Worm (Caenorhabditis elegans) whole organism, L4 larva: Measurements from ENCODE around the gene D1046.2.
A peak's percentile ranks its signal among the peaks of the same experiment; 100 is the strongest.

Source experiments
- F10B5.3 ChIP-seq: sonication (generic microtip); optimal IDR thresholded peaks from 2 replicates; lab custom pipeline; 2016; ENCODE audit warnings: mild to moderate bottlenecking, missing genetic modification characterization, missing compliant biosample characterization
- F44E2.7 ChIP-seq: fragments of 200-800 bp; sonication (Bioruptor generic); IDR thresholded peaks from 2 replicates; pipeline ENCODE4 v2.1.2; 2022; ENCODE audit warnings: missing genetic modification characterization, missing compliant biosample characterization
- R02D3.7 ChIP-seq: fragments of 150-350 bp; sonication (generic microtip); optimal IDR thresholded peaks from 3 replicates; lab custom pipeline; 2014; ENCODE audit warnings: missing biosample characterization, missing genetic modification characterization
- T20F7.1 ChIP-seq: fragments of 200-800 bp; sonication (Bioruptor generic); optimal IDR thresholded peaks from 2 replicates; lab custom pipeline; 2018; ENCODE audit warnings: mild to moderate bottlenecking, missing genetic modification characterization, missing compliant biosample characterization
- T26A8.4 ChIP-seq: fragments of 200-800 bp; sonication (Bioruptor generic); IDR thresholded peaks from 2 replicates; pipeline ENCODE4 v1.3.6; 2022; ENCODE audit warnings: missing genetic modification characterization, missing compliant biosample characterization
- Y105C5A.15 ChIP-seq: fragments of 200-800 bp; sonication (Bioruptor generic); IDR thresholded peaks from 2 replicates; pipeline ENCODE4 v1.3.6; 2022; ENCODE audit warnings: missing genetic modification characterization, missing compliant biosample characterization
- Y75B8A.6 ChIP-seq: fragments of 200-800 bp; sonication (Bioruptor generic); IDR thresholded peaks from 2 replicates; pipeline ENCODE4 v1.3.6; 2022; ENCODE audit warnings: missing genetic modification reagents, missing genetic modification characterization, missing compliant biosample characterization
- aha-1 ChIP-seq: fragments of 150-350 bp; peaks from one replicate; lab custom pipeline; 2014; ENCODE audit warnings: missing biosample characterization, missing genetic modification characterization
- aly-2 ChIP-seq: sonication (generic microtip); optimal IDR thresholded peaks from 2 replicates; lab custom pipeline; 2018; ENCODE audit warnings: missing biosample characterization, missing genetic modification characterization
- ama-1 ChIP-seq: fragments of 150-350 bp; optimal IDR thresholded peaks from 2 replicates; lab custom pipeline; 2014; ENCODE audit warnings: inconsistent platforms, mixed read lengths
- arid-1 ChIP-seq: fragments of 200-800 bp; sonication (Bioruptor generic); conservative IDR thresholded peaks from 2 replicates; pipeline ENCODE4 v1.3.6; 2022; ENCODE audit warnings: missing genetic modification reagents, missing genetic modification characterization, missing compliant biosample characterization
- ceh-20 ChIP-seq: fragments of 200-800 bp; sonication (Bioruptor generic); IDR thresholded peaks from 2 replicates; pipeline ENCODE4 v1.3.6; 2022; ENCODE audit warnings: missing genetic modification reagents, missing genetic modification characterization, missing compliant biosample characterization
- ceh-44 ChIP-seq: fragments of 200-800 bp; sonication (Bioruptor generic); IDR thresholded peaks from 2 replicates; pipeline ENCODE4 v1.3.6; 2022; ENCODE audit warnings: missing genetic modification reagents, missing genetic modification characterization, missing compliant biosample characterization
- cey-2 ChIP-seq: sonication (generic microtip); optimal IDR thresholded peaks from 3 replicates; lab custom pipeline; 2017; ENCODE audit warnings: missing genetic modification characterization, mild to moderate bottlenecking, missing compliant biosample characterization, antibody characterized with exemption, borderline replicate concordance; ENCODE audit not compliant: insufficient read depth
- ctbp-1 ChIP-seq: fragments of 200-800 bp; sonication (Bioruptor generic); IDR thresholded peaks from 2 replicates; pipeline ENCODE4 v1.3.6; 2022; ENCODE audit warnings: missing genetic modification reagents, missing genetic modification characterization, missing compliant biosample characterization
- daf-12 ChIP-seq: fragments of 150-350 bp; optimal IDR thresholded peaks from 2 replicates; lab custom pipeline; 2014; ENCODE audit warnings: missing biosample characterization, missing genetic modification reagents, missing genetic modification characterization
- dpl-1 ChIP-seq: fragments of 150-350 bp; optimal IDR thresholded peaks from 2 replicates; lab custom pipeline; 2014; ENCODE audit warnings: missing biosample characterization, missing genetic modification reagents, missing genetic modification characterization
- dve-1 ChIP-seq: sonication (generic microtip); optimal IDR thresholded peaks from 2 replicates; lab custom pipeline; 2017; ENCODE audit warnings: antibody characterized with exemption, mild to moderate bottlenecking, missing genetic modification characterization, missing compliant biosample characterization; ENCODE audit not compliant: insufficient read depth
- fkh-10 ChIP-seq: fragments of 150-350 bp; optimal IDR thresholded peaks from 2 replicates; lab custom pipeline; 2014; ENCODE audit warnings: missing biosample characterization, missing genetic modification reagents, missing genetic modification characterization
- gei-8 ChIP-seq: fragments of 200-800 bp; sonication (Bioruptor generic); optimal IDR thresholded peaks from 2 replicates; lab custom pipeline; 2018; ENCODE audit warnings: mild to moderate bottlenecking, missing genetic modification characterization, missing compliant biosample characterization
- hif-1 ChIP-seq, 2 experiments: sonication (generic microtip); optimal IDR thresholded peaks; 2 replicates each; lab custom pipeline; 2016 to 2017; ENCODE audit warnings: missing compliant biosample characterization in 2 of 2, missing genetic modification characterization in 2 of 2, missing genetic modification reagents in 2 of 2, missing genotype in 2 of 2, mild to moderate bottlenecking in 1 of 2
- hlh-30 ChIP-seq: sonication (generic microtip); optimal IDR thresholded peaks from 2 replicates; lab custom pipeline; 2017; ENCODE audit warnings: antibody characterized with exemption, mild to moderate bottlenecking, missing genetic modification characterization, missing compliant biosample characterization; ENCODE audit not compliant: insufficient read depth
- lim-7 ChIP-seq: fragments of 200-800 bp; sonication (Bioruptor generic); IDR thresholded peaks from 2 replicates; pipeline ENCODE4 v1.3.6; 2022; ENCODE audit warnings: missing genetic modification characterization, missing compliant biosample characterization
- lin-15B ChIP-seq: fragments of 150-350 bp; sonication (generic microtip); optimal IDR thresholded peaks from 3 replicates; lab custom pipeline; 2014; ENCODE audit warnings: missing biosample characterization, missing genetic modification characterization
- lin-29 ChIP-seq: fragments of 200-800 bp; sonication (Bioruptor generic); IDR thresholded peaks from 2 replicates; pipeline ENCODE4 v1.3.6; 2022; ENCODE audit warnings: missing genetic modification reagents, missing genetic modification characterization, missing compliant biosample characterization
- lir-3 ChIP-seq: sonication (generic microtip); optimal IDR thresholded peaks from 2 replicates; lab custom pipeline; 2016; ENCODE audit warnings: mild to moderate bottlenecking, missing genetic modification characterization, missing compliant biosample characterization
- lsy-2 ChIP-seq, 2 experiments: fragments of 150-350 bp in 1 of 2; sonication (generic microtip) in 1 of 2; optimal IDR thresholded peaks; 2 replicates each; lab custom pipeline; 2014 to 2017; ENCODE audit warnings: missing biosample characterization in 2 of 2, missing genetic modification characterization in 2 of 2
- madf-9 ChIP-seq: fragments of 200-800 bp; sonication (Bioruptor generic); conservative IDR thresholded peaks from 2 replicates; pipeline ENCODE4 v1.3.6; 2022; ENCODE audit warnings: missing genetic modification reagents, missing genetic modification characterization, missing compliant biosample characterization
- mdt-29 ChIP-seq: fragments of 200-800 bp; sonication (Bioruptor generic); IDR thresholded peaks from 2 replicates; pipeline ENCODE4 v1.3.6; 2022; ENCODE audit warnings: missing genetic modification reagents, missing genetic modification characterization, missing compliant biosample characterization
- mxl-2 ChIP-seq: fragments of 200-800 bp; sonication (Bioruptor generic); conservative IDR thresholded peaks from 2 replicates; pipeline ENCODE4 v1.3.6; 2022; ENCODE audit warnings: missing genetic modification reagents, missing genetic modification characterization, missing compliant biosample characterization
- nhr-10 ChIP-seq: fragments of 150-350 bp; optimal IDR thresholded peaks from 2 replicates; lab custom pipeline; 2014; ENCODE audit warnings: missing biosample characterization, missing genetic modification characterization
- nhr-11 ChIP-seq: fragments of 150-350 bp; optimal IDR thresholded peaks from 2 replicates; lab custom pipeline; 2014; ENCODE audit warnings: missing biosample characterization, missing genetic modification characterization
- nhr-42 ChIP-seq: fragments of 200-800 bp; sonication (Bioruptor generic); IDR thresholded peaks from 2 replicates; pipeline ENCODE4 v1.3.6; 2022; ENCODE audit warnings: missing genetic modification characterization, missing compliant biosample characterization
- nhr-48 ChIP-seq: sonication (generic microtip); optimal IDR thresholded peaks from 2 replicates; lab custom pipeline; 2016; ENCODE audit warnings: mild to moderate bottlenecking, missing genetic modification characterization, missing compliant biosample characterization
- nhr-6 ChIP-seq: fragments of 150-350 bp; optimal IDR thresholded peaks from 2 replicates; lab custom pipeline; 2014; ENCODE audit warnings: missing biosample characterization, missing genetic modification characterization
- php-3 ChIP-seq: fragments of 200-800 bp; sonication (Bioruptor generic); IDR thresholded peaks from 2 replicates; pipeline ENCODE4 v1.3.6; 2022; ENCODE audit warnings: missing genetic modification reagents, missing genetic modification characterization, missing compliant biosample characterization
- pqm-1 ChIP-seq: sonication (generic microtip); optimal IDR thresholded peaks from 2 replicates; lab custom pipeline; 2017; ENCODE audit warnings: missing biosample characterization, missing genetic modification characterization
- snpc-4 ChIP-seq: fragments of 150-350 bp; optimal IDR thresholded peaks from 2 replicates; lab custom pipeline; 2014; ENCODE audit warnings: missing biosample characterization, missing genetic modification characterization
- unc-130 ChIP-seq: sonication (generic microtip); optimal IDR thresholded peaks from 2 replicates; lab custom pipeline; 2016; ENCODE audit warnings: missing genetic modification reagents, missing genetic modification characterization, missing compliant biosample characterization
- zfp-2 ChIP-seq: sonication (generic microtip); optimal IDR thresholded peaks from 2 replicates; lab custom pipeline; 2016; ENCODE audit warnings: mild to moderate bottlenecking, missing genetic modification characterization, missing compliant biosample characterization
- ztf-7 ChIP-seq: fragments of 150-350 bp; optimal IDR thresholded peaks from 2 replicates; lab custom pipeline; 2014; ENCODE audit warnings: missing biosample characterization, missing genetic modification characterization

The D1046.2 gene

DNA sequence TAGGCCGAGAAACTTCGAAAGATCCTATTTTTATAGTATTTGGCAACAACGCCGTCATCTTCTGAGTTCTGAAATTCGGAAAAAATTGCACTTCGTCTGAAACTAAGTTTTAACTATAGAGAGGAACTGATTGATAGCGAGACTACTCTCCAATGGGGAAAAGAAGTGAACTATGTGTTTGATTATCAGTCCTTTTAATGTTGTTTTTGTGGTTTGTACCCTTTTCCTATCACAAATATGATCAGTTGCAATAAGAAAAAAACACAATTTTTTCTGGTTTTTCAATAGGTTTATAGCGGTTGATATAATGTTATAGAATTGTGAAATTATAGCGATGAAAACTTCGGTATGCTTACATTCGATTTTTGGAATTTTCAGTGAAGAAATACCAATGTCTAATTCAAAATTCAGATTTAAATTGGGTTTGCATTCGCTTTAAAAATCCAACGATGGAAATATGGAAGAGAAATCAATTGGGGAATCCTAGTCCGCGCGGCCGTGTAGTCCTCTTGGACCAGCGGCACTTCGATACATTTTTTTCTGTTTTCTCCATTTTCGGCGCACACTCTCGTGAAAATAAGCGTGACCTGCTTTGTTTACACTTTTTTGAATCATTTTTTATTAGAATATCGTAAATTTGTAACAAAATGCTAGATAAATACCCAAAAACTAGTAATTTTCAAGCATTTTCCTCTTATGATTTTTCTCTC lies 47.5 kb upstream of the D1046.2 start, which contains the start of gene C53B4.3 (continued):
- no peak for TF ChIP-seq F10B5.3
- no peak for TF ChIP-seq fkh-10 (GFP tag; lab: Kevin White, UChicago)
- TF ChIP-seq arid-1 (GFP tag; lab: Robert Waterston, UW) = no peak
- TF ChIP-seq daf-12 (tag; lab: Kevin White, UChicago) = no peak
- TF ChIP-seq gei-8 (GFP tag; lab: Kevin White, UChicago) = no peak
- TF ChIP-seq hif-1 (tag; optimal IDR thresholded peaks at IDR 0.05; lab: Kevin White, UChicago) = peak in 1 of 2 experiments; percentile 77
- no peak for TF ChIP-seq cey-2 (tag; lab: Kevin White, UChicago)
- peak in 1 of 2 experiments; percentile 79 for TF ChIP-seq lsy-2 (tag; optimal IDR thresholded peaks at IDR 0.05; lab: Kevin White, UChicago)
- no peak for TF ChIP-seq F44E2.7 (GFP tag; lab: Robert Waterston, UW)
- TF ChIP-seq ceh-44 (GFP tag; lab: Robert Waterston, UW) = no peak
- TF ChIP-seq dve-1 (tag; lab: Kevin White, UChicago) = peak; percentile 23
- TF ChIP-seq lim-7 (GFP tag; lab: Robert Waterston, UW) = no peak
- no peak for TF ChIP-seq aly-2 (tag; lab: Kevin White, UChicago)
- TF ChIP-seq R02D3.7 (tag; lab: Kevin White, UChicago) = no peak
- no peak for TF ChIP-seq lin-15B (tag; lab: Kevin White, UChicago)
- TF ChIP-seq nhr-48 (tag; lab: Kevin White, UChicago) = peak; percentile 49
- no peak for TF ChIP-seq mxl-2 (GFP tag; lab: Robert Waterston, UW)
- TF ChIP-seq nhr-11 = no peak
- TF ChIP-seq hlh-30 (tag; lab: Kevin White, UChicago) = peak; percentile 68
- no peak for TF ChIP-seq nhr-6 (tag; lab: Kevin White, UChicago)
- TF ChIP-seq ztf-7 (tag; lab: Kevin White, UChicago) = peak; percentile 29
- 0 out of 2 replicates have a peak, but pooled peaks have one; percentile 42 for TF ChIP-seq madf-9 (GFP tag; lab: Robert Waterston, UW)
- TF ChIP-seq ceh-20 (GFP tag; lab: Robert Waterston, UW) = no peak; the same call in 1 of the 2 replicates
- TF ChIP-seq unc-130 (GFP tag; lab: Kevin White, UChicago) = peak; percentile 85
- TF ChIP-seq mdt-29 (GFP tag; lab: Robert Waterston, UW) = no peak
- no peak for TF ChIP-seq lir-3
- TF ChIP-seq snpc-4 (tag; lab: Kevin White, UChicago) = no peak
- TF ChIP-seq dpl-1 = peak; percentile 63
- no peak for TF ChIP-seq lin-29 (GFP tag; lab: Robert Waterston, UW)
- TF ChIP-seq php-3 (GFP tag; lab: Robert Waterston, UW) = no peak
- TF ChIP-seq T26A8.4 (GFP tag; lab: Robert Waterston, UW) = no peak
- no peak for TF ChIP-seq nhr-42 (GFP tag; lab: Robert Waterston, UW)
- TF ChIP-seq pqm-1 = peak; percentile 73
- TF ChIP-seq Y105C5A.15 (GFP tag; lab: Robert Waterston, UW) = no peak

DNA sequence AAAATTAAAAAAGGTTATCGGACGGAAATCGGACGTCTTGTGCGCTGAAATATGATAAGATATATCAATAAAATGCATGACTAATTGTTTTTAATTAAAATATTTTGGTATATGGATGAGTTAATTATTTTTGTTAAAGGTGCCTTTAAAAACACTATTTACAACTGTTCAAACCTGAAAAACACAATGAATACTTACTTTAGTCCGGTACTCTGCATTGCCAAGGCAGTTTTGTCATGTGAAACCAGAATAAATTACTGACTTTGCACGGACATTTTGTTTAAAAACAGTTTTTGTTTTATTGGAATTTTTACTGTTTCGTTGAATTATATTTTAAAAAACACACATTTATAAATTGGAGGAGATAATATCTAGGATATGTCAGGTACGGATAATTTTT lies 42.1 kb upstream of the D1046.2 start, which contains the start of gene suex-2:
TSS of gene suex-2 (plus strand) at position 301 of the 400 bp plus-strand sequence.
- TF ChIP-seq nhr-10 (tag; lab: Kevin White, UChicago) (no peak), Y75B8A.6 (no peak), ctbp-1 (GFP tag; lab: Robert Waterston, UW) (no peak), ama-1 (lab: Kevin White, UChicago) (no peak), aha-1 (peak; percentile 8), zfp-2 (no peak), T20F7.1 (no peak)
